Worm (Caenorhabditis elegans): ENCODE measurements around the gene C42D8.9.

ce11 chrX:5131760-5132159, 24.9 kb upstream of the C42D8.9 start:
- TF ChIP-seq him-1 (tag; optimal IDR thresholded peaks at IDR 0.05) (no peak), W03F9.2 (tag; optimal IDR thresholded peaks at IDR 0.05) (no peak)

Data from whole organism, L4/young adult.